Worm (Caenorhabditis elegans) whole organism, L4 larva: ENCODE results near the gene C25F9.6.

Experiments
- Y5F2A.4 ChIP-seq: fragments of 200-800 bp; sonication (Bioruptor generic); optimal IDR thresholded peaks from 2 replicates; lab custom pipeline; 2018; ENCODE audit warnings: mild to moderate bottlenecking, missing genetic modification characterization, missing compliant biosample characterization
- Y75B8A.6 ChIP-seq: fragments of 200-800 bp; sonication (Bioruptor generic); IDR thresholded peaks from 2 replicates; pipeline ENCODE4 v1.3.6; 2022; ENCODE audit warnings: missing genetic modification reagents, missing genetic modification characterization, missing compliant biosample characterization
- ZK337.2 ChIP-seq: fragments of 200-800 bp; sonication (Bioruptor generic); IDR thresholded peaks from 2 replicates; pipeline ENCODE4 v1.3.6; 2022; ENCODE audit warnings: missing genetic modification reagents, missing genetic modification characterization, missing compliant biosample characterization
- aha-1 ChIP-seq: fragments of 150-350 bp; peaks from one replicate; lab custom pipeline; 2014; ENCODE audit warnings: missing biosample characterization, missing genetic modification characterization
- arid-1 ChIP-seq: fragments of 200-800 bp; sonication (Bioruptor generic); conservative IDR thresholded peaks from 2 replicates; pipeline ENCODE4 v1.3.6; 2022; ENCODE audit warnings: missing genetic modification reagents, missing genetic modification characterization, missing compliant biosample characterization
- ceh-44 ChIP-seq: fragments of 200-800 bp; sonication (Bioruptor generic); IDR thresholded peaks from 2 replicates; pipeline ENCODE4 v1.3.6; 2022; ENCODE audit warnings: missing genetic modification reagents, missing genetic modification characterization, missing compliant biosample characterization
- ces-1 ChIP-seq: fragments of 150-350 bp; sonication (generic microtip); optimal IDR thresholded peaks from 4 replicates; lab custom pipeline; 2014; ENCODE audit warnings: missing biosample characterization, missing genetic modification reagents, missing genetic modification characterization
- daf-16 ChIP-seq, 3 experiments: sonication (generic microtip); optimal IDR thresholded peaks; 2 replicates each; lab custom pipeline; 2016 to 2017; ENCODE audit warnings: missing genetic modification characterization in 3 of 3, missing genetic modification reagents in 3 of 3, mild to moderate bottlenecking in 2 of 3, missing compliant biosample characterization in 2 of 3, missing biosample characterization in 1 of 3, moderate library complexity in 1 of 3
- daf-8 ChIP-seq: fragments of 200-800 bp; sonication (Bioruptor generic); IDR thresholded peaks from 2 replicates; pipeline ENCODE4 v1.3.6; 2022; ENCODE audit warnings: missing genetic modification characterization, missing compliant biosample characterization
- dmd-6 ChIP-seq: fragments of 200-800 bp; sonication (Bioruptor generic); IDR thresholded peaks from 2 replicates; pipeline ENCODE4 v1.3.6; 2022; ENCODE audit warnings: missing genetic modification reagents, missing genetic modification characterization, missing compliant biosample characterization
- dmd-9 ChIP-seq: fragments of 200-800 bp; sonication (Bioruptor generic); IDR thresholded peaks from 2 replicates; pipeline ENCODE4 v1.3.6; 2022; ENCODE audit warnings: missing genetic modification reagents, missing genetic modification characterization, missing compliant biosample characterization
- dve-1 ChIP-seq: sonication (generic microtip); optimal IDR thresholded peaks from 2 replicates; lab custom pipeline; 2017; ENCODE audit warnings: antibody characterized with exemption, mild to moderate bottlenecking, missing genetic modification characterization, missing compliant biosample characterization; ENCODE audit not compliant: insufficient read depth
- hlh-11 ChIP-seq: fragments of 200-800 bp; sonication (Bioruptor generic); optimal IDR thresholded peaks from 2 replicates; lab custom pipeline; 2018; ENCODE audit warnings: mild to moderate bottlenecking, missing genetic modification characterization, missing compliant biosample characterization
- hmg-1.1 ChIP-seq: fragments of 200-800 bp; sonication (Bioruptor generic); IDR thresholded peaks from 2 replicates; pipeline ENCODE4 v1.3.6; 2022; ENCODE audit warnings: missing genetic modification reagents, missing genetic modification characterization, missing compliant biosample characterization
- lim-7 ChIP-seq: fragments of 200-800 bp; sonication (Bioruptor generic); IDR thresholded peaks from 2 replicates; pipeline ENCODE4 v1.3.6; 2022; ENCODE audit warnings: missing genetic modification characterization, missing compliant biosample characterization
- lin-29 ChIP-seq: fragments of 200-800 bp; sonication (Bioruptor generic); IDR thresholded peaks from 2 replicates; pipeline ENCODE4 v1.3.6; 2022; ENCODE audit warnings: missing genetic modification reagents, missing genetic modification characterization, missing compliant biosample characterization
- lin-38 ChIP-seq: fragments of 200-800 bp; sonication (Bioruptor generic); IDR thresholded peaks from 2 replicates; pipeline ENCODE4 v1.3.6; 2022; ENCODE audit warnings: missing genetic modification reagents, missing genetic modification characterization, missing compliant biosample characterization
- mdl-1 ChIP-seq, 2 experiments: fragments of 150-350 bp in 1 of 2; sonication (generic microtip) in 1 of 2; optimal IDR thresholded peaks; 2 replicates each; lab custom pipeline; 2014 to 2017; ENCODE audit warnings: missing biosample characterization in 2 of 2, missing genetic modification characterization in 2 of 2
- mep-1 ChIP-seq: fragments of 150-350 bp; sonication (generic microtip); optimal IDR thresholded peaks from 3 replicates; lab custom pipeline; 2014; ENCODE audit warnings: missing biosample characterization, missing genetic modification characterization
- nhr-102 ChIP-seq: sonication (generic microtip); optimal IDR thresholded peaks from 2 replicates; lab custom pipeline; 2016; ENCODE audit warnings: mild to moderate bottlenecking, missing genetic modification characterization, moderate library complexity, missing compliant biosample characterization
- nhr-111 ChIP-seq: fragments of 200-800 bp; sonication (Bioruptor generic); optimal IDR thresholded peaks from 2 replicates; lab custom pipeline; 2018; ENCODE audit warnings: mild to moderate bottlenecking, missing genetic modification characterization, missing compliant biosample characterization
- nhr-237 ChIP-seq: sonication (generic microtip); optimal IDR thresholded peaks from 2 replicates; lab custom pipeline; 2017; ENCODE audit warnings: missing biosample characterization, missing genetic modification characterization
- nhr-28 ChIP-seq: fragments of 150-350 bp; optimal IDR thresholded peaks from 2 replicates; lab custom pipeline; 2014; ENCODE audit warnings: missing biosample characterization, missing genetic modification characterization
- nhr-76 ChIP-seq: fragments of 150-350 bp; optimal IDR thresholded peaks from 2 replicates; lab custom pipeline; 2014; ENCODE audit warnings: missing biosample characterization, missing genetic modification characterization
- nhr-77 ChIP-seq: fragments of 150-350 bp; optimal IDR thresholded peaks from 2 replicates; lab custom pipeline; 2014; ENCODE audit warnings: missing biosample characterization, missing genetic modification characterization
- php-3 ChIP-seq: fragments of 200-800 bp; sonication (Bioruptor generic); IDR thresholded peaks from 2 replicates; pipeline ENCODE4 v1.3.6; 2022; ENCODE audit warnings: missing genetic modification reagents, missing genetic modification characterization, missing compliant biosample characterization
- pqm-1 ChIP-seq: sonication (generic microtip); optimal IDR thresholded peaks from 2 replicates; lab custom pipeline; 2017; ENCODE audit warnings: missing biosample characterization, missing genetic modification characterization
- rbr-2 ChIP-seq: sonication (generic microtip); optimal IDR thresholded peaks from 2 replicates; lab custom pipeline; 2016; ENCODE audit warnings: missing genotype, missing genetic modification characterization, missing compliant biosample characterization
- snpc-1.2 ChIP-seq: fragments of 200-800 bp; sonication (Bioruptor generic); IDR thresholded peaks from 2 replicates; pipeline ENCODE4 v1.3.6; 2022; ENCODE audit warnings: missing genetic modification reagents, missing genetic modification characterization, missing compliant biosample characterization
- unc-39 ChIP-seq: sonication (generic microtip); optimal IDR thresholded peaks from 2 replicates; lab custom pipeline; 2017; ENCODE audit warnings: missing biosample characterization, missing genetic modification characterization
- unc-62 ChIP-seq, 3 experiments: fragments of 150-350 bp in 1 of 3; sonication (generic microtip); optimal IDR thresholded peaks in 2 of 3; peaks in 1 of 3; 1 replicate in 1 of 3; 2 replicates in 2 of 3; lab custom pipeline; 2014 to 2017; ENCODE audit warnings: missing biosample characterization in 3 of 3, missing genetic modification characterization in 3 of 3, missing genetic modification reagents in 3 of 3, missing genotype in 1 of 3
- zfp-3 ChIP-seq: fragments of 200-800 bp; sonication (Bioruptor generic); conservative IDR thresholded peaks from 2 replicates; pipeline ENCODE4 v1.3.6; 2022; ENCODE audit warnings: missing genetic modification reagents, missing genetic modification characterization, missing compliant biosample characterization

C25F9.6 gene

ce11 chrV:19396576-19397313, 8.4 kb downstream of the C25F9.6 start:
- TF ChIP-seq lin-38, result 0 out of 2 replicates have a peak, but pooled peaks have one; percentile 34
- TF ChIP-seq unc-62 (GFP tag; optimal IDR thresholded peaks at IDR 0.05 in 1 of 2; lab: Kevin White, UChicago), result peak in 1 of 2 experiments; percentile 62
- no peak for TF ChIP-seq unc-62 (tag; optimal IDR thresholded peaks at IDR 0.05; lab: Kevin White, UChicago)
- TF ChIP-seq Y75B8A.6 (GFP tag; lab: Robert Waterston, UW), result no peak
- TF ChIP-seq mdl-1 (tag; optimal IDR thresholded peaks at IDR 0.05; lab: Kevin White, UChicago), result no peak
- TF ChIP-seq aha-1, result no peak
- TF ChIP-seq, all 104 proteins: peak for 2

- TF ChIP-seq nhr-111 (GFP tag; lab: Kevin White, UChicago), result no peak
- TF ChIP-seq nhr-28 (tag; lab: Kevin White, UChicago), result no peak
- TF ChIP-seq lim-7 (GFP tag; lab: Robert Waterston, UW), result no peak
- TF ChIP-seq ZK337.2 (GFP tag; lab: Robert Waterston, UW), result no peak
- TF ChIP-seq dmd-6 (GFP tag; lab: Robert Waterston, UW), result no peak
- TF ChIP-seq ces-1 (GFP tag; lab: Kevin White, UChicago), result no peak
- TF ChIP-seq dve-1 (tag; lab: Kevin White, UChicago), result no peak
- no peak for TF ChIP-seq ceh-44 (GFP tag; lab: Robert Waterston, UW)
- TF ChIP-seq zfp-3 (GFP tag; lab: Robert Waterston, UW), result no peak
- TF ChIP-seq snpc-1.2 (GFP tag; lab: Robert Waterston, UW), result no peak
- no peak for TF ChIP-seq nhr-102 (tag; lab: Kevin White, UChicago)
Observed at ce11 chrV:19394750-19395149, 10.4 kb downstream of the C25F9.6 start, which contains the start of gene C25F9.8. Gene C25F9.8, plus strand, starts transcription at chrV:19395050.

ce11 chrV:19391242-19391641, 13.9 kb downstream of the C25F9.6 start:
- no peak for TF ChIP-seq ceh-44 (GFP tag; lab: Robert Waterston, UW)
- TF ChIP-seq rbr-2, result no peak
- TF ChIP-seq hmg-1.1 (GFP tag; lab: Robert Waterston, UW), result peak; percentile 22; the same call in 1 of the 2 replicates
- no peak for TF ChIP-seq lin-29
- peak in 1 of 2 experiments; percentile 26 for TF ChIP-seq mdl-1 (tag; optimal IDR thresholded peaks at IDR 0.05; lab: Kevin White, UChicago)

ce11 chrV:19390029-19390428, 15.1 kb downstream of the C25F9.6 start, which contains the start of gene slcr-46.2:
Gene slcr-46.2, minus strand, starts transcription at chrV:19390129.
- TF ChIP-seq nhr-76 (no peak), nhr-77 (tag; lab: Kevin White, UChicago) (no peak), Y5F2A.4 (no peak), nhr-237 (tag; lab: Kevin White, UChicago) (no peak)

- no peak for TF ChIP-seq unc-62 (GFP tag; optimal IDR thresholded peaks at IDR 0.05 in 1 of 2; lab: Kevin White, UChicago)
- TF ChIP-seq unc-62 (tag; optimal IDR thresholded peaks at IDR 0.05; lab: Kevin White, UChicago), result no peak
- no peak for TF ChIP-seq php-3 (GFP tag; lab: Robert Waterston, UW)
- no peak for TF ChIP-seq nhr-111 (GFP tag; lab: Kevin White, UChicago)
- TF ChIP-seq unc-39 (tag; lab: Kevin White, UChicago), result no peak
- no peak for TF ChIP-seq hlh-11 (tag; lab: Kevin White, UChicago)
Observed at ce11 chrV:19380968-19381367, 24.2 kb downstream of the C25F9.6 start, which contains the start of gene srw-84. Gene srw-84, plus strand, starts transcription at chrV:19381268.

ce11 chrV:19377014-19377494, 28.1 kb downstream of the C25F9.6 start, which contains the start of gene nceh-1:
Gene nceh-1, plus strand, starts transcription at chrV:19377444.
- TF ChIP-seq pqm-1 (tag; lab: Kevin White, UChicago), result peak; percentile 28
- TF ChIP-seq arid-1 (GFP tag; lab: Robert Waterston, UW), result no peak
- peak; percentile 25 for TF ChIP-seq mep-1 (tag; lab: Kevin White, UChicago)
- peak; percentile 47 for TF ChIP-seq nhr-28 (tag; lab: Kevin White, UChicago)
- peak; percentile 30 for TF ChIP-seq nhr-77 (tag; lab: Kevin White, UChicago)
- peak; percentile 68 for TF ChIP-seq dve-1 (tag; lab: Kevin White, UChicago)
- TF ChIP-seq hlh-11 (tag; lab: Kevin White, UChicago), result no peak
- TF ChIP-seq daf-8, result no peak
- TF ChIP-seq dmd-9 (GFP tag; lab: Robert Waterston, UW), result no peak
- TF ChIP-seq daf-16 (GFP tag; optimal IDR thresholded peaks at IDR 0.05; lab: Kevin White, UChicago), result no peak
- peak; percentile 99 for TF ChIP-seq daf-16 (tag; optimal IDR thresholded peaks at IDR 0.05; lab: Kevin White, UChicago)
